Worm (Caenorhabditis elegans): ENCODE data around the gene ZK185.2.

ce11 chrIV:4542972-4543371 is 6.6 kb downstream of the ZK185.2 start:
- TF ChIP-seq aly-2 (tag; optimal IDR thresholded peaks at IDR 0.05) (no peak), unc-39 (tag; optimal IDR thresholded peaks at IDR 0.05) (no peak), Y105C5A.15 (GFP tag; IDR thresholded peaks at IDR 0.05) (no peak), egl-27 (tag; optimal IDR thresholded peaks at IDR 0.05) (no peak), snpc-4 (tag; optimal IDR thresholded peaks at IDR 0.05) (no peak), nhr-25 (tag; optimal IDR thresholded peaks at IDR 0.05; ENCODE audit: borderline replicate concordance, insufficient read depth) (no peak), ama-1 (optimal IDR thresholded peaks at IDR 0.05) (no peak), lin-13 (GFP tag; optimal IDR thresholded peaks at IDR 0.05) (no peak), attf-4 (tag; optimal IDR thresholded peaks at IDR 0.05) (no peak), jun-1 (tag; optimal IDR thresholded peaks at IDR 0.05) (no peak)
